Worm (Caenorhabditis elegans) whole organism, L4 larva: ENCODE measurements around the gene apc-11.

Source experiments
- D1046.2 ChIP-seq: fragments of 200-800 bp; sonication (Bioruptor generic); IDR thresholded peaks from 2 replicates; pipeline ENCODE4 v1.3.6; 2022; ENCODE audit warnings: missing genetic modification characterization, missing compliant biosample characterization
- F37D6.2 ChIP-seq: sonication (generic microtip); optimal IDR thresholded peaks from 2 replicates; lab custom pipeline; 2016; ENCODE audit warnings: mild to moderate bottlenecking, missing genetic modification characterization, missing compliant biosample characterization
- T20F7.1 ChIP-seq: fragments of 200-800 bp; sonication (Bioruptor generic); optimal IDR thresholded peaks from 2 replicates; lab custom pipeline; 2018; ENCODE audit warnings: mild to moderate bottlenecking, missing genetic modification characterization, missing compliant biosample characterization
- Y48G9A.11 ChIP-seq: fragments of 200-800 bp; sonication (Bioruptor generic); IDR thresholded peaks from 2 replicates; pipeline ENCODE4 v1.3.6; 2022; ENCODE audit warnings: missing genetic modification reagents, missing genetic modification characterization, missing compliant biosample characterization
- ZK337.2 ChIP-seq: fragments of 200-800 bp; sonication (Bioruptor generic); IDR thresholded peaks from 2 replicates; pipeline ENCODE4 v1.3.6; 2022; ENCODE audit warnings: missing genetic modification reagents, missing genetic modification characterization, missing compliant biosample characterization
- ZK546.5 ChIP-seq, 2 experiments: sonication (generic microtip); optimal IDR thresholded peaks; 2 replicates each; lab custom pipeline; 2017; ENCODE audit warnings: missing biosample characterization in 2 of 2, missing genetic modification characterization in 2 of 2
- arid-1 ChIP-seq: fragments of 200-800 bp; sonication (Bioruptor generic); conservative IDR thresholded peaks from 2 replicates; pipeline ENCODE4 v1.3.6; 2022; ENCODE audit warnings: missing genetic modification reagents, missing genetic modification characterization, missing compliant biosample characterization
- attf-4 ChIP-seq: sonication (generic microtip); optimal IDR thresholded peaks from 3 replicates; lab custom pipeline; 2017; ENCODE audit warnings: missing biosample characterization, missing genetic modification characterization
- daf-16 ChIP-seq, 3 experiments: sonication (generic microtip); optimal IDR thresholded peaks; 2 replicates each; lab custom pipeline; 2016 to 2017; ENCODE audit warnings: missing genetic modification characterization in 3 of 3, missing genetic modification reagents in 3 of 3, mild to moderate bottlenecking in 2 of 3, missing compliant biosample characterization in 2 of 3, missing biosample characterization in 1 of 3, moderate library complexity in 1 of 3
- daf-8 ChIP-seq: fragments of 200-800 bp; sonication (Bioruptor generic); IDR thresholded peaks from 2 replicates; pipeline ENCODE4 v1.3.6; 2022; ENCODE audit warnings: missing genetic modification characterization, missing compliant biosample characterization
- dmd-6 ChIP-seq: fragments of 200-800 bp; sonication (Bioruptor generic); IDR thresholded peaks from 2 replicates; pipeline ENCODE4 v1.3.6; 2022; ENCODE audit warnings: missing genetic modification reagents, missing genetic modification characterization, missing compliant biosample characterization
- duxl-1 ChIP-seq: sonication (generic microtip); optimal IDR thresholded peaks from 2 replicates; lab custom pipeline; 2016; ENCODE audit warnings: mild to moderate bottlenecking, missing genetic modification characterization, moderate library complexity, missing compliant biosample characterization; ENCODE audit not compliant: poor library complexity
- fkh-10 ChIP-seq: fragments of 150-350 bp; optimal IDR thresholded peaks from 2 replicates; lab custom pipeline; 2014; ENCODE audit warnings: missing biosample characterization, missing genetic modification reagents, missing genetic modification characterization
- gei-8 ChIP-seq: fragments of 200-800 bp; sonication (Bioruptor generic); optimal IDR thresholded peaks from 2 replicates; lab custom pipeline; 2018; ENCODE audit warnings: mild to moderate bottlenecking, missing genetic modification characterization, missing compliant biosample characterization
- hlh-11 ChIP-seq: fragments of 200-800 bp; sonication (Bioruptor generic); optimal IDR thresholded peaks from 2 replicates; lab custom pipeline; 2018; ENCODE audit warnings: mild to moderate bottlenecking, missing genetic modification characterization, missing compliant biosample characterization
- hlh-30 ChIP-seq: sonication (generic microtip); optimal IDR thresholded peaks from 2 replicates; lab custom pipeline; 2017; ENCODE audit warnings: antibody characterized with exemption, mild to moderate bottlenecking, missing genetic modification characterization, missing compliant biosample characterization; ENCODE audit not compliant: insufficient read depth
- hmg-1.1 ChIP-seq: fragments of 200-800 bp; sonication (Bioruptor generic); IDR thresholded peaks from 2 replicates; pipeline ENCODE4 v1.3.6; 2022; ENCODE audit warnings: missing genetic modification reagents, missing genetic modification characterization, missing compliant biosample characterization
- jun-1 ChIP-seq: fragments of 150-350 bp; optimal IDR thresholded peaks from 2 replicates; lab custom pipeline; 2014; ENCODE audit warnings: missing biosample characterization, missing genetic modification reagents, missing genetic modification characterization
- lin-38 ChIP-seq: fragments of 200-800 bp; sonication (Bioruptor generic); IDR thresholded peaks from 2 replicates; pipeline ENCODE4 v1.3.6; 2022; ENCODE audit warnings: missing genetic modification reagents, missing genetic modification characterization, missing compliant biosample characterization
- madf-9 ChIP-seq: fragments of 200-800 bp; sonication (Bioruptor generic); conservative IDR thresholded peaks from 2 replicates; pipeline ENCODE4 v1.3.6; 2022; ENCODE audit warnings: missing genetic modification reagents, missing genetic modification characterization, missing compliant biosample characterization
- mep-1 ChIP-seq: fragments of 150-350 bp; sonication (generic microtip); optimal IDR thresholded peaks from 3 replicates; lab custom pipeline; 2014; ENCODE audit warnings: missing biosample characterization, missing genetic modification characterization
- nhr-102 ChIP-seq: sonication (generic microtip); optimal IDR thresholded peaks from 2 replicates; lab custom pipeline; 2016; ENCODE audit warnings: mild to moderate bottlenecking, missing genetic modification characterization, moderate library complexity, missing compliant biosample characterization
- nhr-237 ChIP-seq: sonication (generic microtip); optimal IDR thresholded peaks from 2 replicates; lab custom pipeline; 2017; ENCODE audit warnings: missing biosample characterization, missing genetic modification characterization
- nhr-28 ChIP-seq: fragments of 150-350 bp; optimal IDR thresholded peaks from 2 replicates; lab custom pipeline; 2014; ENCODE audit warnings: missing biosample characterization, missing genetic modification characterization
- nhr-77 ChIP-seq: fragments of 150-350 bp; optimal IDR thresholded peaks from 2 replicates; lab custom pipeline; 2014; ENCODE audit warnings: missing biosample characterization, missing genetic modification characterization
- php-3 ChIP-seq: fragments of 200-800 bp; sonication (Bioruptor generic); IDR thresholded peaks from 2 replicates; pipeline ENCODE4 v1.3.6; 2022; ENCODE audit warnings: missing genetic modification reagents, missing genetic modification characterization, missing compliant biosample characterization
- pqm-1 ChIP-seq: sonication (generic microtip); optimal IDR thresholded peaks from 2 replicates; lab custom pipeline; 2017; ENCODE audit warnings: missing biosample characterization, missing genetic modification characterization
- skn-1 ChIP-seq: fragments of 150-350 bp; optimal IDR thresholded peaks from 2 replicates; lab custom pipeline; 2014; ENCODE audit warnings: missing biosample characterization, missing genetic modification characterization
- snpc-1.2 ChIP-seq: fragments of 200-800 bp; sonication (Bioruptor generic); IDR thresholded peaks from 2 replicates; pipeline ENCODE4 v1.3.6; 2022; ENCODE audit warnings: missing genetic modification reagents, missing genetic modification characterization, missing compliant biosample characterization
- tra-1 ChIP-seq: fragments of 200-800 bp; sonication (Bioruptor generic); IDR thresholded peaks from 2 replicates; pipeline ENCODE4 v1.3.6; 2022; ENCODE audit warnings: missing genetic modification reagents, missing genetic modification characterization, missing compliant biosample characterization
- unc-39 ChIP-seq: sonication (generic microtip); optimal IDR thresholded peaks from 2 replicates; lab custom pipeline; 2017; ENCODE audit warnings: missing biosample characterization, missing genetic modification characterization
- unc-62 ChIP-seq, 3 experiments: fragments of 150-350 bp in 1 of 3; sonication (generic microtip); optimal IDR thresholded peaks in 2 of 3; peaks in 1 of 3; 1 replicate in 1 of 3; 2 replicates in 2 of 3; lab custom pipeline; 2014 to 2017; ENCODE audit warnings: missing biosample characterization in 3 of 3, missing genetic modification characterization in 3 of 3, missing genetic modification reagents in 3 of 3, missing genotype in 1 of 3

Gene apc-11

ce11 chrIII:4594324-4594723 is at the start of gene apc-11:
TSS of gene apc-11 (minus strand) at chrIII:4594424.
- TF ChIP-seq skn-1 (tag; lab: Kevin White, UChicago) (no peak), F37D6.2 (no peak), nhr-237 (tag; lab: Kevin White, UChicago) (no peak), arid-1 (no peak), tra-1 (no peak), mep-1 (tag; lab: Kevin White, UChicago) (no peak), madf-9 (GFP tag; lab: Robert Waterston, UW) (no peak), hlh-30 (tag; lab: Kevin White, UChicago) (no peak), duxl-1 (tag; lab: Kevin White, UChicago) (no peak), daf-8 (no peak), hlh-11 (tag; lab: Kevin White, UChicago) (no peak), dmd-6 (GFP tag; lab: Robert Waterston, UW) (no peak), D1046.2 (GFP tag; lab: Robert Waterston, UW) (no peak), hmg-1.1 (GFP tag; lab: Robert Waterston, UW) (no peak), lin-38 (no peak), gei-8 (GFP tag; lab: Kevin White, UChicago) (no peak), nhr-77 (no peak), ZK546.5 (tag; optimal IDR thresholded peaks at IDR 0.05; lab: Kevin White, UChicago) (no peak), Y48G9A.11 (GFP tag; lab: Robert Waterston, UW) (no peak)

- TF ChIP-seq daf-16 (GFP tag; optimal IDR thresholded peaks at IDR 0.05; lab: Kevin White, UChicago), result no peak
- peak; percentile 91 for TF ChIP-seq daf-16 (tag; optimal IDR thresholded peaks at IDR 0.05; lab: Kevin White, UChicago)
- no peak for TF ChIP-seq unc-39 (tag; lab: Kevin White, UChicago)
- peak; percentile 68 for TF ChIP-seq dmd-6 (GFP tag; lab: Robert Waterston, UW)
- TF ChIP-seq T20F7.1 (GFP tag; lab: Kevin White, UChicago), result peak; percentile 20
- peak; percentile 73 for TF ChIP-seq nhr-28 (tag; lab: Kevin White, UChicago)
- peak; percentile 91 for TF ChIP-seq php-3 (GFP tag; lab: Robert Waterston, UW)
- TF ChIP-seq pqm-1, result peak; percentile 79
- TF ChIP-seq jun-1 (tag; lab: Kevin White, UChicago), result no peak
- no peak for TF ChIP-seq nhr-102
- TF ChIP-seq hlh-11 (tag; lab: Kevin White, UChicago), result peak; percentile 41
Measured at ce11 chrIII:4643262-4643661, 49.0 kb upstream of the apc-11 start, which contains the start of gene pfas-1. TSS of gene pfas-1 (minus strand) at chrIII:4643310.

ce11 chrIII:4634947-4635346 is 40.7 kb upstream of the apc-11 start, which contains the start of gene clec-153:
TSS of gene clec-153 (plus strand) at chrIII:4635247.
- no peak for TF ChIP-seq ZK337.2 (GFP tag; lab: Robert Waterston, UW)
- TF ChIP-seq, all 104 proteins: peak for 0

- TF ChIP-seq daf-16 (GFP tag; optimal IDR thresholded peaks at IDR 0.05; lab: Kevin White, UChicago) (no peak), daf-16 (tag; optimal IDR thresholded peaks at IDR 0.05; lab: Kevin White, UChicago) (no peak), attf-4 (tag; lab: Kevin White, UChicago) (no peak)
Measured at ce11 chrIII:4628165-4628564, 33.9 kb upstream of the apc-11 start, which contains the start of gene clec-151. TSS of gene clec-151 (plus strand) at chrIII:4628465.

ce11 chrIII:4626148-4626922 is 32.1 kb upstream of the apc-11 start:
- TF ChIP-seq fkh-10 (peak; percentile 91), unc-39 (tag; lab: Kevin White, UChicago) (no peak), snpc-1.2 (GFP tag; lab: Robert Waterston, UW) (no peak), unc-62 (GFP tag; optimal IDR thresholded peaks at IDR 0.05 in 1 of 2; lab: Kevin White, UChicago) (peak in 1 of 2 experiments; percentile 89), unc-62 (tag; optimal IDR thresholded peaks at IDR 0.05; lab: Kevin White, UChicago) (no peak)
- TF ChIP-seq, all 104 proteins: peak for 2
